Worm (Caenorhabditis elegans): ENCODE data around the gene aak-2.

aak-2 gene

DNA sequence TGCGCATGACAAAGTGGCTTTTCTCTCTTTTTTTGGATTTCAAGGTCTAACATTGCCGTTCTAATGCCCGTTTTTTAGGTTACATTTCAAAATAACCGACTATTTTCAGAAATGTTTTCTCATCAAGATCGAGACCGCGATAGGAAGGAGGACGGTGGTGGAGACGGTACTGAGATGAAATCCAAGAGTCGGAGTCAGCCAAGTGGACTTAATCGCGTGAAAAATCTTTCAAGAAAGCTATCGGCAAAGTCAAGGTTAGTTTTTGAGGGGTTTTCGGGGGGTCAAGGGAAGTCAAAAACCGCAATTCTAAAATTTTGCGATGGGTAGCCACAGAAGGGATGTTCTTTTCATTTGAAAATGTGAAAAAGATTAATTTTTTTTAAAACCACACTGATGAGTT lies at the start of gene aak-2:
Gene aak-2 (plus strand): TSS at position 110 of the 400 bp plus-strand sequence.
- no peak for TF ChIP-seq unc-62 (GFP tag; optimal IDR thresholded peaks at IDR 0.05)

DNA sequence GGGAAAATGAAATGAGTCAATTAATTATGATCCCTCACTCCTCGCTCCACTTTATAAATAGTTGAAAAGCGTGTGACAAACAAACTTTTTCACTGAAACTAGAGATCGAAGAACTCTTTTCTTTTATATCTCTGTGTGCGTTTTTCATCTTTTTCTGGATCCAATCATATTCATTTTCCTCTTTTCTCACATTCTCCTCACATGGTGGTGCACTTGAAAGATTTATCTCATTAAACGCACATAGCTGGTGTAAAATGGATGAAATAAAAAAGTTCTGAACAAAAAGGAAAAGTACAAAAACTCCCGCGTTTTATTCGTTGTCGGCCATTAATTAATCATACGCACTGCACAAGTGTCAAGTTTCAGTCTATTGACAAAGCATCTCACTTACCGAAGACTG lies 43.7 kb upstream of the aak-2 start:
- TF ChIP-seq unc-62 (GFP tag; optimal IDR thresholded peaks at IDR 0.05) = no peak

- TF ChIP-seq unc-62 (GFP tag; optimal IDR thresholded peaks at IDR 0.05) = no peak
Measured at ce11 chrX:16754474-16754873, 41.4 kb upstream of the aak-2 start, which contains the start of gene C10E2.5. Gene C10E2.5 (minus strand): TSS chrX:16754574.

DNA sequence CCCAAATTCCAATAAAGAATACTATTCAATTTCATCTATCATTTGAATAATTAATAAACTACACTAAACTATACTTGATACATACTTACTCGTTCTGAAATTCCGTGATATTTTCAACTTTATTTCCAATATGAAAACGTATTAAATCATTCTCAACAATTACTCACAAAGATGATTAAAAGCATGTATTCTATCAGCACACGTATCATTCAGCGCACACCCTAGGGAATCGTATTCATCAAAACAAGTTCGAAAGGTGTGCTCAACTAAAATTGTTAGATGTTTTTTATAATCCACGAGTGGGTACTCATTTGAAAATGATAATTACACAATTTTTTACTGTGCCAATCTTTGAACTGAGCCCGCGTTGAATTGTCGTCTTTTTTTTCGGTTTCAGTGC lies 33.4 kb upstream of the aak-2 start, which contains the start of gene C10E2.1:
Gene C10E2.1 (plus strand): TSS at position 301 of the 400 bp plus-strand sequence.
- no peak for TF ChIP-seq unc-62 (GFP tag; optimal IDR thresholded peaks at IDR 0.05)

DNA sequence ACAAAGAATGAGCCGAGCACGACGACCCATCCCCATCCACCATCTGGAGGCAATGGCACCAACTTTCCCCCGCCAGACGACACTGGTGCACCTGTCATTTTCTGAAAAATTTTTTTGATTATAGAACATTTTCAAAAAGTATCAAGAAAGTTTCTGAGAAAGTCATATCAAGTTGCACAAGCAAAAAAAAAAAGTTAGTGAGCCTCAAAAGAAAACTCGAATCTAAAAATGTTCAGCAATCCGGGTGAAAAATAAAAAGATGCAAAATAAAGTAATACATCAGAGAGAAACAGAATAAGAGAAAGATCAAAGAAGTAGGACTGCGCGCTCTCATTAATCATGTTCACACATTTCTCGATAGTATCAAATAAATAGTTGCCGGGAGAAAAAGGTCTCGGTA lies 25.5 kb upstream of the aak-2 start, which contains the start of gene mct-6:
Gene mct-6 (minus strand): TSS at position 101 of the 400 bp plus-strand sequence.
- TF ChIP-seq unc-62 (GFP tag; optimal IDR thresholded peaks at IDR 0.05) = no peak

DNA sequence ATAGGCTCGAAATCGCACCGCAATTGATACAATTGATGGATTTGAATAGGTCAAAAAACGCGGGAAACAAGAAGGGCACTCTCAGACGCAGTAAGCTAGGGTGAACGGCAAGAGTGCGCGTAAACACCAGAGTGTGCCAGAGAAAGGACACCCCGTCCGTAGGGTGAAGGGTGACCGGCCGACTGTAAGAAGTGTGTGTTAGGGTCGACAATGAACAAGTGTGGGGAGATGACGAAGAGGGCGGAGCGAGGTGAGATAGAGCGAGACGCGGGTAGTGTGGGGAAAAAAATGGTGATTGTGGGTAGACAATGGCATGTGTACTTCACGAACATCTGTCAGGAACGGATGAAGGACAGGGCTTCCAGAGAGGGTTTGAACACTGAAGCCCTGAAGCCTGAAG lies 25.0 kb upstream of the aak-2 start:
- no peak for TF ChIP-seq unc-62 (GFP tag; optimal IDR thresholded peaks at IDR 0.05)

DNA sequence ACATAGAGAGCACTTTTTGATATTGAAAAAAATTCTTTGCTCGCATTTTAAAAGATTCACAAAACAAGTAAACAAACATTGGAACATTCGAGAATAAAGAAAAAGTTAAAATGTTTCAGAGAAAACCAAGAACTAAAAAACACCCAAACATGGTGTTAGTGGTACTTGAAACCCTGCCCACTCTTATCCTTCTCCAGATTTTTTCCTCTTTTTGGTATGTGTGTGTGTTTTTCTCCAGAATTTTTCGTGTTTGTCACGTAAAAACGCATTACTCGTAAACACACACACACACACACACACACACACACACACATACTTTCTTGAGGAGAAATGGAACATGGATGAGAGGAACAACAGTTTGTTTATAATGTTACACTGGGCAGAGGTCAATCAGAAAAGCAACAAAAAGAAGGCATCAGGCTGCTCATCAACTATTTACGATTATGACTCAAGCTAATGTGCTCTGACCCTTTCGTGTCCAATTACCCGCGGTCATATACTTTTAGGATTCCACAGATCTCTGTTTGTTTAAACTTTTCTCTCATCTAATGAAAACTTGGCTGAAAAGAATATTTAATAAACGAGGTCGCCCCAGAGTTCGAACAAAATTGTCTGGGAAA lies 23.7 kb upstream of the aak-2 start:
- no peak for TF ChIP-seq unc-62 (GFP tag; optimal IDR thresholded peaks at IDR 0.05)

DNA sequence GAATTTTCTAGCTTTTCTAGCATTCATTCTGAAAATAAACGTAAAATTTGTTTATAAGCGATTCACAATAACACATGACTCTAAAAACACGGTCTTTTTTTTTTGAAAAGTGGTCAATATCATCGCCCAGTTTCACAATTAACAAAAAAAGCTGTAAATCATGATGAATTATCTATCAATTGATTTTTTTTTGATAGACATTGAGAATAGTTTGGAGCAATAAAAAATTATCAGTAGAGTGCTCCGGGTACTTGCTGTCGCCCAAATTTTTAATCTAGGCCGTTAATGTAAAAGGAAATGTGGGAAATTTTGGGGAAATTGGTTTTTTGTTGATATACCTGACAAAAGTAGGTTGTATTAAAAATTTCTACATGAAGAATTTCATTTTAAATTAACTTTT lies 22.5 kb upstream of the aak-2 start:
- no peak for TF ChIP-seq unc-62 (GFP tag; optimal IDR thresholded peaks at IDR 0.05)

ce11 chrX:16775335-16775835 lies 20.5 kb upstream of the aak-2 start:
- no peak for TF ChIP-seq unc-62 (GFP tag; optimal IDR thresholded peaks at IDR 0.05)

- no peak for TF ChIP-seq unc-62 (GFP tag; optimal IDR thresholded peaks at IDR 0.05)
Measured at ce11 chrX:16782797-16783259, 13.1 kb upstream of the aak-2 start, which contains the start of gene T01C8.3. Gene T01C8.3 (minus strand): TSS chrX:16783209.

DNA sequence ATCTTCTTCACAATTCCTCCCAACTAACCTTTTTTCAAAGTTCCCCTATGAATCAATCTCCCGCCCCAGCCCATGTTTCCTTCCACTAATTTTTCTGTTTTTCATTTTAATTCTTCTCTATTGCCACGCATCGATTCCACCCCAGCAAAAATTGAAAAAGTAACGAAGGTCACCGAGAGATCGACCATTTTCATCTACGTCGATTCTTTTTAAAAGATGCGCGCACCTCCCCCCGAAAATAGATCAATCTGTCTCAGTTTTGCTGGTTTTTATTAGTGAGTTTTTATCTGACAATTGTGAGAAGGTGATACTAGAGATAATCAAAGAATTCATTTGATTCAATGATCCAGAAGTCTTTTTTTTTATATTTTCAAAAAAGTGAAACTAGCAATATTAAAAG lies 11.8 kb upstream of the aak-2 start:
- TF ChIP-seq unc-62 (GFP tag; optimal IDR thresholded peaks at IDR 0.05) = no peak

- TF ChIP-seq unc-62 (GFP tag; optimal IDR thresholded peaks at IDR 0.05) = no peak
Measured at ce11 chrX:16786021-16786488, 9.8 kb upstream of the aak-2 start, which contains the start of gene T01C8.2. Gene T01C8.2 (plus strand): TSS chrX:16786438.

DNA sequence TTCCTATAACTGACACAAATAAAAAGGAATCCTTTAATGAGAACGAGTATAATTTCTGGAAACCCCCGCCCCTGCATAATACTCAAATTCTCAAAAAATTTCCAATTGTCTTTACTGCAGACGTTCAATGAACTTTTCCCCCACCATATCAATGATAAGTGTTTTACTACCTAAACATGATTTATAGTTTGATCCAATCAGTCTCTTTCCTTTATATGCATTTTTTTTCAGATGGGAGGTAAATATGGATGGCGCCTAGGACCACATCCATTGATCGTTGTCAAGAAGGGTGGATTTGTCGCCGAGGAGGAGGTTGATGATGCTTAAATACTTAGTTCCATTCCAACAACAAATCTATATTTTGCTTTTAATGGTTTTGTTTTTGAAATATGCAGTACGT lies 8.7 kb upstream of the aak-2 start:
- TF ChIP-seq unc-62 (GFP tag; optimal IDR thresholded peaks at IDR 0.05) = no peak

DNA sequence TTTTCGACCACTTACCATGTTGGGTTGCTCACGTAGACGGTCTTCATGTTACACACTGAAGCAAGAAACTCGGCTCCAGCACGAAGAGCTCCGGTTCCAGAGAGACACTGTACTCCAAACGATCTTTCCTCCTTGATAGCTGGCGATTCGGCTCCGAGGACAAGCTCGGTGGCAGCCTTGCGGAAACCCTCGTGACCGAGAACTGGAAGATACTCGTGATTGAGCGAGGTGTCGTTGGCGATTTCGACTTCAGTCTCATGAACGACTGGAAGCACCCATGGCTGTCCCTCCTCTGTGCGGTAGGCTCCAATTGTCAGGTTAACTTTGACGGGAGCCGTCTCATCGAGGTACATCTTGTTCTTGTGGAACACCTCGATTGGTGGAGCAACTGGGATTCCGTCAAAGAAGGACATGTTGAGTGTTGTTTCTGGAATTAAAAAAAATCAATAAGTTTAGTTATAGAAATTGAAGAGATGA lies 3.1 kb upstream of the aak-2 start, which contains the start of gene got-1.2:
Gene got-1.2 (minus strand): TSS at position 427 of the 477 bp plus-strand sequence.
- TF ChIP-seq unc-62 (GFP tag; optimal IDR thresholded peaks at IDR 0.05) = no peak

- TF ChIP-seq unc-62 (GFP tag; optimal IDR thresholded peaks at IDR 0.05) = no peak
Measured at ce11 chrX:16793470-16793869, 2.4 kb upstream of the aak-2 start.

DNA sequence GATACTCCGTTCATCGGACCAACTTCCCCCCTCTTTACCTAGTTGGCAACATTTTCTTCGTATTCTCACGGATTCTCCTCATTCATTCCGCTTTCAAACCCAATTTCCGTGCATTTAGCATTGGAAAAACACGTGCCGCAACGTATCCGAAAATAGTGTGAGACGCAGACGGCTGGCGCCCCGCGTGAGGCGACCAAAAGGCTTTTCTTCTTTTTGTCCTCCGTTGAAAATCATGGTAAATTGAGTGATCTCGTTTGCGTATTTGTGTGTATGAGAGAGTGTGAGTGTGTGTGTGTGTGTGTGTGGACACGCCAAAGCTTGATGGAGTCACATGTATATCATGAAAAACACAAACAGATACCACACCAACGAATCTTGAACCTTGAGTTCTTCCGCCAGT lies 939 bp downstream of the aak-2 start:
- no peak for TF ChIP-seq unc-62 (GFP tag; optimal IDR thresholded peaks at IDR 0.05)

- no peak for TF ChIP-seq unc-62 (GFP tag; optimal IDR thresholded peaks at IDR 0.05)
Measured at ce11 chrX:16798621-16799020, 2.7 kb downstream of the aak-2 start.

Data from whole organism, dauer.